Fruit fly (Drosophila melanogaster): ENCODE data around the gene jp.

The jp gene

dm6 chr2L:9598390-9598789 is 31.8 kb upstream of the jp start (continued):
- TF ChIP-seq en (GFP tag; optimal IDR thresholded peaks at IDR 0.05) (no peak), CG4424 (GFP tag; optimal IDR thresholded peaks at IDR 0.05) (peak; percentile 76), unc-4 (GFP tag; IDR thresholded peaks at IDR 0.05; ENCODE audit: partially characterized antibody) (no peak), slou (GFP tag; optimal IDR thresholded peaks at IDR 0.05) (no peak), sima (GFP tag; optimal IDR thresholded peaks at IDR 0.05) (no peak), CG10654 (GFP tag; optimal IDR thresholded peaks at IDR 0.05) (peak; percentile 6), CG3407 (GFP tag; optimal IDR thresholded peaks at IDR 0.05) (peak; percentile 57), chn (GFP tag; optimal IDR thresholded peaks at IDR 0.05) (no peak), CG7372 (GFP tag; IDR thresholded peaks at IDR 0.05) (peak; percentile 50; the same call in 1 of the 2 replicates), crp (GFP tag; optimal IDR thresholded peaks at IDR 0.05) (no peak), cad (GFP tag; optimal IDR thresholded peaks at IDR 0.05) (no peak), Optix (GFP tag; IDR thresholded peaks at IDR 0.05) (peak; percentile 79), HHEX (GFP tag; optimal IDR thresholded peaks at IDR 0.05) (peak; percentile 8), Abd-B (GFP tag; optimal IDR thresholded peaks at IDR 0.05) (peak; percentile 61), eve (GFP tag; optimal IDR thresholded peaks at IDR 0.05) (peak in 1 of 2 experiments; percentile 57), Awh (GFP tag; IDR thresholded peaks at IDR 0.05) (peak; percentile 67), Nf-YC (tag; optimal IDR thresholded peaks at IDR 0.05) (no peak), h (optimal IDR thresholded peaks at IDR 0.05) (no peak), Hr3 (GFP tag; optimal IDR thresholded peaks at IDR 0.05) (peak; percentile 55), phol (tag; optimal IDR thresholded peaks at IDR 0.05) (peak; percentile 76), Deaf1 (tag; optimal IDR thresholded peaks at IDR 0.05) (peak; percentile 53), Fer1 (GFP tag; optimal IDR thresholded peaks at IDR 0.05) (no peak), CG12942 (GFP tag; optimal IDR thresholded peaks at IDR 0.05) (peak; percentile 3), Doc3 (GFP tag; IDR thresholded peaks at IDR 0.05; ENCODE audit: partially characterized antibody) (no peak), CG11247 (GFP tag; IDR thresholded peaks at IDR 0.05) (peak; percentile 54; the same call in 1 of the 2 replicates), lola (GFP tag; optimal IDR thresholded peaks at IDR 0.05) (peak in 1 of 3 experiments; percentile 81), CG12104 (GFP tag; optimal IDR thresholded peaks at IDR 0.05) (no peak), CG15601 (tag; optimal IDR thresholded peaks at IDR 0.05) (peak; percentile 28), CG11695 (GFP tag; IDR thresholded peaks at IDR 0.05) (peak; percentile 58; the same call in 2 of the 3 replicates), fru (optimal IDR thresholded peaks at IDR 0.05) (no peak), CG12219 (GFP tag; optimal IDR thresholded peaks at IDR 0.05) (peak; percentile 44), dpn (GFP tag; optimal IDR thresholded peaks at IDR 0.05) (peak in 1 of 2 experiments; percentile 34), CG4360 (GFP tag; IDR thresholded peaks at IDR 0.05) (peak; percentile 66), YL-1 (GFP tag; optimal IDR thresholded peaks at IDR 0.05) (no peak), CG18764 (GFP tag; optimal IDR thresholded peaks at IDR 0.05) (peak; percentile 31), CG34376 (GFP tag; optimal IDR thresholded peaks at IDR 0.05) (no peak), ken (GFP tag; IDR thresholded peaks at IDR 0.05) (peak; percentile 69), cato (GFP tag; optimal IDR thresholded peaks at IDR 0.05; ENCODE audit: borderline replicate concordance) (no peak), gce (GFP tag; IDR thresholded peaks at IDR 0.05) (peak; percentile 58; the same call in 1 of the 3 replicates), CG9215 (GFP tag; IDR thresholded peaks at IDR 0.05) (peak; percentile 38; the same call in 1 of the 2 replicates), CG9817 (tag; optimal IDR thresholded peaks at IDR 0.05) (peak; percentile 4), CHES-1-like (GFP tag; optimal IDR thresholded peaks at IDR 0.05) (no peak), Max (GFP tag; optimal IDR thresholded peaks at IDR 0.05) (peak; percentile 29), CG8359 (GFP tag; optimal IDR thresholded peaks at IDR 0.05; ENCODE audit: borderline replicate concordance) (peak; percentile 49), oc (tag; optimal IDR thresholded peaks at IDR 0.05) (peak; percentile 12), CG2202 (tag; optimal IDR thresholded peaks at IDR 0.05) (peak; percentile 73), unpg (GFP tag; optimal IDR thresholded peaks at IDR 0.05) (peak; percentile 66), cas (GFP tag; IDR thresholded peaks at IDR 0.05) (no peak), CG4404 (GFP tag; IDR thresholded peaks at IDR 0.05) (peak; percentile 91), CG10209 (GFP tag; optimal IDR thresholded peaks at IDR 0.05) (peak; percentile 61), Nf-YB (GFP tag; optimal IDR thresholded peaks at IDR 0.05) (peak; percentile 22)

Data from whole organism, embryonic.